Worm (Caenorhabditis elegans): ENCODE results near the gene C02F5.13.

DNA sequence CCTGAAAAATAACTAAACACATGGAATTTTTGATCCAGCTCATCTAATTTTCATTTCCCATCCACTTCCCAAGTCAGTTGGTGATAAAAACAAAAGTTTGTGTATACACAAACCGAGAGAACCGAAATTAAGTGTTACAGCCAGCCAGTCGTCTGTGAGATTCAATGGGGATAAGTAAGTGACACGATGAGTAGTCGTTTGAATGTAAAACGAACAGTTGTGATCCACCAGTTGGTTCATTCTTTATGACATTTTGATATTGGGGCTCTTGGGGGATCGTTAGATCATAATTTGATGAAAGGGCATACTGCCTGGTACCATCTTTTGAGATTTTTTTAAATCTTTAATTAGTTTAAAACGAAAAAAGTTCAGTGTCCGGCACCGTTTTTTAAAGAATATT, 39.7 kb downstream of the C02F5.13 start:
- no peak for TF ChIP-seq pha-4 (tag; optimal IDR thresholded peaks at IDR 0.05)
- TF ChIP-seq nhr-237 (tag; optimal IDR thresholded peaks at IDR 0.05): no peak
- TF ChIP-seq sea-2 (GFP tag; optimal IDR thresholded peaks at IDR 0.05): no peak
- no peak for TF ChIP-seq skn-1 (tag; optimal IDR thresholded peaks at IDR 0.05)
- no peak for TF ChIP-seq egl-27 (tag; optimal IDR thresholded peaks at IDR 0.05)
- no peak for TF ChIP-seq snpc-4 (tag; optimal IDR thresholded peaks at IDR 0.05)
- TF ChIP-seq fkh-2 (tag; optimal IDR thresholded peaks at IDR 0.05): no peak
- TF ChIP-seq nhr-76 (tag; optimal IDR thresholded peaks at IDR 0.05): no peak
- TF ChIP-seq nhr-11 (tag; optimal IDR thresholded peaks at IDR 0.05): no peak
- no peak for TF ChIP-seq tbx-2 (tag; optimal IDR thresholded peaks at IDR 0.05)
- TF ChIP-seq elt-2 (tag; optimal IDR thresholded peaks at IDR 0.05): no peak
- no peak for TF ChIP-seq nhr-67 (tag; optimal IDR thresholded peaks at IDR 0.05)
